Worm (Caenorhabditis elegans): ENCODE data around the gene M70.1.

The M70.1 gene

ce11 chrIV:2219334-2219755 lies 26.3 kb upstream of the M70.1 start (continued):
- no peak for TF ChIP-seq rpc-1 (optimal IDR thresholded peaks at IDR 0.05)
- TF ChIP-seq rpc-1 (tag; optimal IDR thresholded peaks at IDR 0.05): no peak
- peak; percentile 45 for TF ChIP-seq F52B5.7 (tag; optimal IDR thresholded peaks at IDR 0.05)
- TF ChIP-seq egl-44 (GFP tag; IDR thresholded peaks at IDR 0.05): peak; percentile 80; the same call in 1 of the 2 replicates
- no peak for TF ChIP-seq sdz-38 (tag; optimal IDR thresholded peaks at IDR 0.05)
- peak; percentile 96 for TF ChIP-seq Y53G8AR.9 (GFP tag; conservative IDR thresholded peaks at IDR 0.05)
- peak; percentile 40; the same call in 1 of the 2 replicates for TF ChIP-seq attf-3 (GFP tag; conservative IDR thresholded peaks at IDR 0.05)
- peak; percentile 94 for TF ChIP-seq F57C9.4 (tag; optimal IDR thresholded peaks at IDR 0.05)
- TF ChIP-seq lir-1 (GFP tag; conservative IDR thresholded peaks at IDR 0.05): peak; percentile 83
- no peak for TF ChIP-seq fkh-3 (tag; optimal IDR thresholded peaks at IDR 0.05)
- peak; percentile 3 for TF ChIP-seq nhr-27 (tag; optimal IDR thresholded peaks at IDR 0.05)
- peak; percentile 70 for TF ChIP-seq dpff-1 (tag; optimal IDR thresholded peaks at IDR 0.05)
- TF ChIP-seq lin-40 (tag; optimal IDR thresholded peaks at IDR 0.05): peak; percentile 98
- peak; percentile 26 for TF ChIP-seq snpc-4 (GFP tag; optimal IDR thresholded peaks at IDR 0.05)
- TF ChIP-seq snpc-4 (tag; optimal IDR thresholded peaks at IDR 0.05): peak in 2 of 4 experiments; percentile 52 to 66
- peak; percentile 44; the same call in 1 of the 2 replicates for TF ChIP-seq hsf-1 (GFP tag; IDR thresholded peaks at IDR 0.05)
- TF ChIP-seq gei-17 (GFP tag; optimal IDR thresholded peaks at IDR 0.05): peak; percentile 92
- TF ChIP-seq cebp-1 (GFP tag; IDR thresholded peaks at IDR 0.05): 0 out of 2 replicates have a peak, but pooled peaks have one; percentile 50
- peak; percentile 96 for TF ChIP-seq cebp-1 (tag; optimal IDR thresholded peaks at IDR 0.05)
- peak; percentile 88 to 90 for TF ChIP-seq let-607 (tag; optimal IDR thresholded peaks at IDR 0.05)
- peak; percentile 99 for TF ChIP-seq chd-7 (tag; optimal IDR thresholded peaks at IDR 0.05)
- 0 out of 2 replicates have a peak, but pooled peaks have one; percentile 57 for TF ChIP-seq ztf-6 (GFP tag; IDR thresholded peaks at IDR 0.05)
- peak; percentile 85 for TF ChIP-seq rcor-1 (GFP tag; IDR thresholded peaks at IDR 0.05)
- TF ChIP-seq hrde-1 (tag; optimal IDR thresholded peaks at IDR 0.05; ENCODE audit: borderline replicate concordance): no peak
- no peak for TF ChIP-seq aptf-2 (GFP tag; conservative IDR thresholded peaks at IDR 0.05)
- TF ChIP-seq hlh-12 (tag; optimal IDR thresholded peaks at IDR 0.05): no peak
- TF ChIP-seq sea-2 (GFP tag; IDR thresholded peaks at IDR 0.05): peak; percentile 88; the same call in 1 of the 2 replicates
- peak; percentile 84 for TF ChIP-seq madf-3 (GFP tag; IDR thresholded peaks at IDR 0.05)
- TF ChIP-seq F33H1.4 (GFP tag; IDR thresholded peaks at IDR 0.05): peak; percentile 60
- TF ChIP-seq akir-1 (GFP tag; optimal IDR thresholded peaks at IDR 0.05): peak; percentile 52
- TF ChIP-seq atf-7 (tag; optimal IDR thresholded peaks at IDR 0.05): peak; percentile 97

- TF ChIP-seq ama-1 (optimal IDR thresholded peaks at IDR 0.05) (peak; percentile 39), ama-1 (GFP tag; optimal IDR thresholded peaks at IDR 0.05) (no peak), K11D2.4 (GFP tag; IDR thresholded peaks at IDR 0.05) (peak; percentile 76; the same call in 1 of the 2 replicates), cebp-1 (GFP tag; IDR thresholded peaks at IDR 0.05) (peak; percentile 75), cebp-1 (tag; optimal IDR thresholded peaks at IDR 0.05) (peak; percentile 80), F57A8.1 (GFP tag; optimal IDR thresholded peaks at IDR 0.05) (no peak), zim-3 (tag; optimal IDR thresholded peaks at IDR 0.05) (no peak), K12H6.12 (tag; optimal IDR thresholded peaks at IDR 0.05) (peak; percentile 25), lir-1 (GFP tag; conservative IDR thresholded peaks at IDR 0.05) (0 out of 2 replicates have a peak, but pooled peaks have one; percentile 11), nhr-120 (GFP tag; IDR thresholded peaks at IDR 0.05) (no peak), unc-130 (GFP tag; optimal IDR thresholded peaks at IDR 0.05) (no peak), attf-5 (GFP tag; optimal IDR thresholded peaks at IDR 0.05) (peak; percentile 44), C06A6.2 (GFP tag; conservative IDR thresholded peaks at IDR 0.05) (no peak), hmg-1.2 (GFP tag; IDR thresholded peaks at IDR 0.05) (peak; percentile 43; the same call in 1 of the 2 replicates), akir-1 (GFP tag; optimal IDR thresholded peaks at IDR 0.05) (no peak), Y67H2A.10 (GFP tag; conservative IDR thresholded peaks at IDR 0.05) (no peak), lsl-1 (GFP tag; optimal IDR thresholded peaks at IDR 0.05) (no peak), F55B11.4 (tag; optimal IDR thresholded peaks at IDR 0.05; ENCODE audit: borderline replicate concordance, insufficient read depth) (no peak)
These were observed 25.5 kb upstream of the M70.1 start for ce11 chrIV:2220147-2220546.

Measured in whole organism, young adult.